Worm (Caenorhabditis elegans) whole organism, L2 larva: Measurements from ENCODE around the gene F29B9.11.
A peak's percentile ranks its signal among the peaks of the same experiment; 100 is the strongest.

Experiments used
- F13H6.1 ChIP-seq: sonication (generic microtip); optimal IDR thresholded peaks from 2 replicates; lab custom pipeline; 2016; ENCODE audit warnings: missing genetic modification characterization, missing compliant biosample characterization
- Y55F3AM.14 ChIP-seq: fragments of 200-800 bp; sonication (Bioruptor generic); optimal IDR thresholded peaks from 2 replicates; lab custom pipeline; 2018; ENCODE audit warnings: mild to moderate bottlenecking, missing genetic modification characterization, missing compliant biosample characterization
- alr-1 ChIP-seq: fragments of 150-350 bp; optimal IDR thresholded peaks from 2 replicates; lab custom pipeline; 2014; ENCODE audit warnings: missing biosample characterization, missing genetic modification characterization
- aly-2 ChIP-seq: fragments of 150-350 bp; optimal IDR thresholded peaks from 2 replicates; lab custom pipeline; 2014; ENCODE audit warnings: missing biosample characterization, missing genetic modification characterization
- blmp-1 ChIP-seq: sonication (generic microtip); optimal IDR thresholded peaks from 2 replicates; lab custom pipeline; 2017; ENCODE audit warnings: missing genetic modification characterization, mild to moderate bottlenecking, missing compliant biosample characterization, antibody characterized with exemption, moderate library complexity; ENCODE audit not compliant: insufficient read depth
- ceh-16 ChIP-seq: fragments of 150-350 bp; optimal IDR thresholded peaks from 2 replicates; lab custom pipeline; 2014; ENCODE audit warnings: missing biosample characterization, missing genetic modification characterization
- ceh-82 ChIP-seq: fragments of 150-350 bp; optimal IDR thresholded peaks from 2 replicates; lab custom pipeline; 2014; ENCODE audit warnings: missing biosample characterization, missing genetic modification characterization
- dmd-4 ChIP-seq: sonication (generic microtip); optimal IDR thresholded peaks from 2 replicates; lab custom pipeline; 2017; ENCODE audit warnings: missing biosample characterization, missing genetic modification characterization
- egl-27 ChIP-seq: sonication (generic microtip); optimal IDR thresholded peaks from 3 replicates; lab custom pipeline; 2017; ENCODE audit warnings: missing biosample characterization, missing genetic modification reagents, missing genetic modification characterization
- elt-3 ChIP-seq: sonication (generic microtip); optimal IDR thresholded peaks from 2 replicates; lab custom pipeline; 2017; ENCODE audit warnings: missing biosample characterization, missing genetic modification characterization
- fos-1 ChIP-seq: fragments of 150-350 bp; optimal IDR thresholded peaks from 2 replicates; lab custom pipeline; 2014; ENCODE audit warnings: missing biosample characterization, missing genetic modification characterization
- gmeb-1 ChIP-seq: fragments of 150-350 bp; optimal IDR thresholded peaks from 2 replicates; lab custom pipeline; 2014; ENCODE audit warnings: missing biosample characterization, missing genetic modification characterization
- lin-11 ChIP-seq: fragments of 150-350 bp; sonication (generic microtip); optimal IDR thresholded peaks from 2 replicates; lab custom pipeline; 2014; ENCODE audit warnings: missing biosample characterization, missing genetic modification characterization, inconsistent platforms, mixed read lengths
- lin-13 ChIP-seq: fragments of 150-350 bp; optimal IDR thresholded peaks from 2 replicates; lab custom pipeline; 2014; ENCODE audit warnings: missing biosample characterization, missing genetic modification reagents, missing genetic modification characterization
- lin-39 ChIP-seq: fragments of 150-350 bp; optimal IDR thresholded peaks from 2 replicates; lab custom pipeline; 2014; ENCODE audit warnings: missing biosample characterization, missing genetic modification reagents, missing genetic modification characterization
- mab-5 ChIP-seq: fragments of 150-350 bp; optimal IDR thresholded peaks from 2 replicates; lab custom pipeline; 2014; ENCODE audit warnings: missing biosample characterization, missing genetic modification characterization
- mbf-1 ChIP-seq: sonication (generic microtip); optimal IDR thresholded peaks from 2 replicates; lab custom pipeline; 2017; ENCODE audit warnings: missing biosample characterization, missing genetic modification characterization
- mdl-1 ChIP-seq, 2 experiments: fragments of 150-350 bp in 1 of 2; sonication (generic microtip) in 1 of 2; optimal IDR thresholded peaks; 2 replicates each; lab custom pipeline; 2017; ENCODE audit warnings: missing biosample characterization in 2 of 2, missing genetic modification characterization in 2 of 2
- nhr-10 ChIP-seq: sonication (generic microtip); optimal IDR thresholded peaks from 2 replicates; lab custom pipeline; 2017; ENCODE audit warnings: missing biosample characterization, missing genetic modification characterization
- nhr-11 ChIP-seq: fragments of 150-350 bp; optimal IDR thresholded peaks from 2 replicates; lab custom pipeline; 2014; ENCODE audit warnings: missing biosample characterization, missing genetic modification characterization
- nhr-129 ChIP-seq: fragments of 150-350 bp; optimal IDR thresholded peaks from 2 replicates; lab custom pipeline; 2014; ENCODE audit warnings: missing biosample characterization, missing genetic modification characterization
- nhr-23 ChIP-seq: fragments of 150-350 bp; optimal IDR thresholded peaks from 2 replicates; lab custom pipeline; 2014; ENCODE audit warnings: missing biosample characterization, missing genetic modification reagents, missing genetic modification characterization
- nhr-237 ChIP-seq: fragments of 150-350 bp; optimal IDR thresholded peaks from 2 replicates; lab custom pipeline; 2014; ENCODE audit warnings: missing biosample characterization, missing genetic modification characterization
- nhr-25 ChIP-seq: fragments of 150-350 bp; sonication (generic microtip); optimal IDR thresholded peaks from 3 replicates; lab custom pipeline; 2014; ENCODE audit warnings: missing biosample characterization, missing genetic modification characterization
- nhr-6 ChIP-seq: fragments of 150-350 bp; optimal IDR thresholded peaks from 2 replicates; lab custom pipeline; 2014; ENCODE audit warnings: missing biosample characterization, missing genetic modification characterization
- peb-1 ChIP-seq: fragments of 150-350 bp; optimal IDR thresholded peaks from 2 replicates; lab custom pipeline; 2014; ENCODE audit warnings: missing biosample characterization, missing genetic modification characterization
- sem-4 ChIP-seq: fragments of 150-350 bp; optimal IDR thresholded peaks from 2 replicates; lab custom pipeline; 2014; ENCODE audit warnings: missing biosample characterization, missing genetic modification reagents, missing genetic modification characterization
- sma-3 ChIP-seq: sonication (generic microtip); optimal IDR thresholded peaks from 2 replicates; lab custom pipeline; 2016; ENCODE audit warnings: missing genetic modification reagents, missing genetic modification characterization, missing compliant biosample characterization
- sma-9 ChIP-seq, 2 experiments: fragments of 150-350 bp in 1 of 2; sonication (generic microtip) in 1 of 2; optimal IDR thresholded peaks; 2 replicates each; lab custom pipeline; 2014 to 2016; ENCODE audit warnings: missing genetic modification characterization in 2 of 2, mild to moderate bottlenecking in 1 of 2, missing biosample characterization in 1 of 2, missing compliant biosample characterization in 1 of 2, missing genetic modification reagents in 1 of 2, moderate library complexity in 1 of 2
- snpc-4 ChIP-seq: fragments of 150-350 bp; optimal IDR thresholded peaks from 2 replicates; lab custom pipeline; 2014; ENCODE audit warnings: missing biosample characterization, missing genetic modification characterization
- unc-39 ChIP-seq: fragments of 150-350 bp; optimal IDR thresholded peaks from 2 replicates; lab custom pipeline; 2014; ENCODE audit warnings: missing biosample characterization, missing genetic modification characterization
- unc-62 ChIP-seq: fragments of 150-350 bp; optimal IDR thresholded peaks from 2 replicates; lab custom pipeline; 2014; ENCODE audit warnings: missing biosample characterization, missing genetic modification reagents, missing genetic modification characterization
- zag-1 ChIP-seq: fragments of 150-350 bp; optimal IDR thresholded peaks from 2 replicates; lab custom pipeline; 2014; ENCODE audit warnings: missing biosample characterization, missing genetic modification characterization
- ztf-11 ChIP-seq: sonication (generic microtip); optimal IDR thresholded peaks from 2 replicates; lab custom pipeline; 2017; ENCODE audit warnings: missing biosample characterization, missing genetic modification characterization
- ztf-4 ChIP-seq: fragments of 150-350 bp; optimal IDR thresholded peaks from 2 replicates; lab custom pipeline; 2014; ENCODE audit warnings: missing biosample characterization, missing genetic modification characterization

F29B9.11 gene

ce11 chrIV:4688221-4688620 lies 28.2 kb upstream of the F29B9.11 start, which contains the start of gene bus-4:
Gene bus-4 (plus strand): TSS chrIV:4688269.
- TF ChIP-seq peb-1 (no peak), blmp-1 (tag; lab: Kevin White, UChicago) (peak; percentile 61)

- TF ChIP-seq unc-62 (no peak), alr-1 (tag; lab: Kevin White, UChicago) (no peak), lin-39 (no peak), lin-11 (tag; lab: Kevin White, UChicago) (no peak), ceh-16 (no peak), mbf-1 (tag; lab: Kevin White, UChicago) (no peak), nhr-23 (tag; lab: Kevin White, UChicago) (no peak), nhr-129 (tag; lab: Kevin White, UChicago) (no peak), gmeb-1 (tag; lab: Kevin White, UChicago) (no peak), nhr-6 (tag; lab: Kevin White, UChicago) (no peak), sma-3 (GFP tag; lab: Kevin White, UChicago) (no peak), ceh-82 (no peak), lin-13 (GFP tag; lab: Kevin White, UChicago) (no peak)
Measured at ce11 chrIV:4686898-4687297, 26.9 kb upstream of the F29B9.11 start.

DNA sequence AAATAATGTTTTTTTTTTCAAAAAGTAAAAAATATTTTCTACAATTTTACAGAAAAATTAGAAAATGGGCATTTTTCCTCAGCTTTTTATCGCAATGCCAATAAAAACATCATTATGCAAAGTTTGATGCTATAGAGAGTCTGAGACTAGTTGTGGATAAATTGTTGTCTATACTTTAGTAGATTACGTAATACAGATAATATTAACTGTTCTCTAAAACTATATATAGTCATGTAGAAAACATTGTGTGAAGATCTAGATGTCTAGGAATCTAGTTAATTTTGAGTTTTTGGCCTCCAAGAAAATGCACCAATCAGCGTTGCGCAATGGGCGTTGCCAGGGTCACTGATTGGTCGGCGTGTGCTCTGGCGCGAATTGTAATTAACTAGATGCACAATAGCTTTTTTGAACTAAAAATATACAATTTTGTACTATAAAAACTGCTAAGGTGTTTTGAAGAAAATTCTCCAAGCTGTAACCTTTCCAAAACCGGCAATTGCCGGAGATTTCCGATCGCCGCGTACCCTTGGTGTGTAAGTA lies 26.4 kb upstream of the F29B9.11 start:
- no peak for TF ChIP-seq lin-39
- no peak for TF ChIP-seq nhr-11 (tag; lab: Kevin White, UChicago)
- TF ChIP-seq sma-3 (GFP tag; lab: Kevin White, UChicago): no peak
- TF ChIP-seq ztf-4 (tag; lab: Kevin White, UChicago): no peak
- no peak for TF ChIP-seq ceh-16
- TF ChIP-seq, all 48 proteins: peak for 0

- TF ChIP-seq nhr-237 (tag; lab: Kevin White, UChicago) (no peak), zag-1 (tag; lab: Kevin White, UChicago) (no peak), lin-39 (no peak), ztf-11 (no peak)
Measured at ce11 chrIV:4683149-4683548, 23.1 kb upstream of the F29B9.11 start.

- TF ChIP-seq ceh-82: no peak
- TF ChIP-seq snpc-4 (tag; lab: Kevin White, UChicago): no peak
- no peak for TF ChIP-seq nhr-25 (tag; lab: Kevin White, UChicago)
- TF ChIP-seq egl-27: no peak
- TF ChIP-seq aly-2 (tag; lab: Kevin White, UChicago): no peak
- no peak for TF ChIP-seq gmeb-1 (tag; lab: Kevin White, UChicago)
- TF ChIP-seq nhr-10: no peak
- no peak for TF ChIP-seq dmd-4
Measured at ce11 chrIV:4678718-4679117, 18.7 kb upstream of the F29B9.11 start, which contains the start of gene kin-36. Gene kin-36 (plus strand): TSS chrIV:4679018.

ce11 chrIV:4674322-4674721 lies 14.3 kb upstream of the F29B9.11 start:
- TF ChIP-seq nhr-23 (tag; lab: Kevin White, UChicago) (no peak), ztf-11 (no peak), F13H6.1 (tag; lab: Kevin White, UChicago) (no peak), sem-4 (tag; lab: Kevin White, UChicago) (no peak), mbf-1 (tag; lab: Kevin White, UChicago) (no peak), elt-3 (tag; lab: Kevin White, UChicago) (no peak)

DNA sequence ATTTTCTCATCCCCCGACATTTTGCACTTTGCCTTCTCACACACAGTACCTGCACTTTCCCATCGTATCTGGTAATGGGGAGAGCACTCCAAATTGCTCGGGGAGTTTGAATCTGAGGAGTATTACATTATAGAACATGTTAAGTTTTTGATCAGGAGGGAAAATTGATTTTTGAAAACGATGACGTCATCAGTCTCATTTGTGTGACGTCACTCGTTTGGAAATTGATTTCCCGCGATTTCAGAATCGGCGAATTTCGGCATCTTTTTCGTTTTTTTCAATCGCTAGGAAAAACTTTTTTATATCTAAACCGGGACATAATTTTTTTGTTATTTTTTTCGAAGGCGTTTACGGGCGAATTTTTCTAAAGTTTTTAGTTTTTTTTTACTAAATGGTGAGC lies 13.3 kb upstream of the F29B9.11 start:
- TF ChIP-seq nhr-237 (tag; lab: Kevin White, UChicago) (no peak), ceh-82 (no peak), unc-39 (tag; lab: Kevin White, UChicago) (no peak), Y55F3AM.14 (GFP tag; lab: Kevin White, UChicago) (no peak), mdl-1 (tag; optimal IDR thresholded peaks at IDR 0.05; lab: Kevin White, UChicago) (no peak), ztf-4 (tag; lab: Kevin White, UChicago) (no peak), sem-4 (tag; lab: Kevin White, UChicago) (no peak), sma-9 (GFP tag; optimal IDR thresholded peaks at IDR 0.05; lab: Kevin White, UChicago) (no peak), sma-9 (tag; optimal IDR thresholded peaks at IDR 0.05; lab: Kevin White, UChicago) (no peak), fos-1 (tag; lab: Kevin White, UChicago) (no peak), mab-5 (tag; lab: Kevin White, UChicago) (no peak), alr-1 (tag; lab: Kevin White, UChicago) (no peak), ztf-11 (no peak), ceh-16 (no peak), zag-1 (tag; lab: Kevin White, UChicago) (no peak), nhr-11 (tag; lab: Kevin White, UChicago) (no peak), lin-11 (tag; lab: Kevin White, UChicago) (no peak), sma-3 (GFP tag; lab: Kevin White, UChicago) (no peak)
